Fruit fly (Drosophila melanogaster) whole organism: Measurements from ENCODE around the gene Tdh.

Experiments
- Dll ChIP-seq: fragments of >200 bp; optimal IDR thresholded peaks from 2 replicates; lab custom pipeline; 2017
- EcR ChIP-seq, 2 experiments: fragments of >200 bp; optimal IDR thresholded peaks; 2 replicates each; lab custom pipeline; 2017; ENCODE audit warnings: missing biosample characterization in 2 of 2, missing genetic modification characterization in 2 of 2, missing genetic modification reagents in 2 of 2
- psq ChIP-seq: fragments of >200 bp; optimal IDR thresholded peaks from 2 replicates; lab custom pipeline; 2017

DNA sequence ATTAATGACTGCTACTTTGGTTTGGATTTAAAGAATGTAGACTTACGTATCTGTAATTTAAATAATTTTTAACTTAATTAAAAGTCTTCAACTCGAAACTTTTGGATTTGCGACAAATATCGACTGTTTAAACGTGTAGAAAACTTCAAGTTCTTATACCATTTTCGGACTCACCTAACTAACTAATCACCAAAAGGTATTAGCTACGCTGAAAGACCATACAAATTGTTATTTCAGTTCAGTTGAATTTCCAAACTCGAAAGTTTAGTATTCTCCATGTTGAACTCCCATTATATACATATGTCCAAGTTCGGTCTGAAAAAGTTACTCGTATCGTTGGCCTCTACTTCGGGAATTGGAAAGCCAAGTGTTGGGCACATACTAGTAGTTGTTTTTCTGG lies 39.0 kb downstream of the Tdh start, which contains the start of gene CG5078:
- TF ChIP-seq EcR (GFP tag; optimal IDR thresholded peaks at IDR 0.05; lab: Kevin White, UChicago) (no peak), Dll (lab: Kevin White, UChicago) (no peak), psq (lab: Kevin White, UChicago) (no peak)
